Fruit fly (Drosophila melanogaster): ENCODE results near the gene TwdlM.

DNA sequence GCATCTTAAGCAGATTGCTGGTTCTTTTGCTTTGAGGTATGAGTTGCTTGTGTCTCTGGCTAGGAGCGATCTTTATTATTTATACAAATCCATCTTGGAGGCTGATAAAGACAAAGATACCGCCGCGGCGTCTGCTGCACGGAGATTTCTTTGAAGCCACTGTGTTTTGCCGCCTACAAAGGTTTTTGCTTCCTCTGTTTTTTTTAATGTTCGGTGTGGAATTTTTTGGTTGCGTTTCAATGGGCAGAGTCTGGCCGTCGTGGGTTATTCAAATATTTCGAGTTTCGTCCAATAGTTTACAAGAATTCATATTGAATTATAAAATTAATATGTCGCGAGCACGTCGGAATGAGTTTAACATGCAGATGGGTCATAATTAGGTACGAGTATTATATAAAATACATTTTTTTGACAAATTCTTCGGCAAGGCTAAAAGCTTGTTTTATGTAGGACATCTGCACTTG is 4.6 kb downstream of the TwdlM start, which contains the start of gene TwdlB:
- no peak for TF ChIP-seq Lpt (GFP tag; optimal IDR thresholded peaks at IDR 0.05)
- TF ChIP-seq topi (GFP tag; optimal IDR thresholded peaks at IDR 0.05), result no peak
- no peak for TF ChIP-seq CG3919 (GFP tag; optimal IDR thresholded peaks at IDR 0.05)
- TF ChIP-seq CG10631 (GFP tag; optimal IDR thresholded peaks at IDR 0.05), result no peak
- TF ChIP-seq CG6792 (GFP tag; optimal IDR thresholded peaks at IDR 0.05), result no peak
- no peak for TF ChIP-seq Blimp-1 (GFP tag; optimal IDR thresholded peaks at IDR 0.05)
- TF ChIP-seq CG34406 (GFP tag; optimal IDR thresholded peaks at IDR 0.05), result no peak
- no peak for TF ChIP-seq CG6163 (GFP tag; IDR thresholded peaks at IDR 0.05)

Data from whole organism, prepupa.